Worm (Caenorhabditis elegans): ENCODE data around the gene nduv-2.

Gene nduv-2

ce11 chrV:13660115-13660514 is 34.7 kb upstream of the nduv-2 start (continued):
- TF ChIP-seq T26A5.8 (tag; optimal IDR thresholded peaks at IDR 0.05): no peak

DNA sequence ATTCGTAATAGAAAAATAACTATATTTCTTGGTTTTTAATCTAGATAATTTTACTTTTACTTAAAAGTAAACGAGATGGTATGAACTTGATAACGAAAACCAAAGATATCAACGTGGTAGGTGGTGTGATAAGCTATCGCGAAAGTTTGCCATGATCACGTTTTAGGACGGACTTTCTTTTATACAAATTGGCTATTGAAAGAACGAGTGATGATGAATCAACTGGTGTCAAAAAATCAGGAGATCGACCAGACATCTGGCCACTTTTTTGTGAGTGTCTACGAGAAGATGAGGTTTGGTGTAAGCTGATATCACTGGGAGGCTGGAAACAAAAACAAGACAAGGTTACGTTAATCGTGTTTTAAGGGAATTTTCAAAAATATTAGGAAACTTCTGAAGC is 33.9 kb upstream of the nduv-2 start:
- TF ChIP-seq tbp1 (GFP tag; optimal IDR thresholded peaks at IDR 0.05): peak; percentile 8
- TF ChIP-seq F23B12.7 (tag; optimal IDR thresholded peaks at IDR 0.05; ENCODE audit: insufficient read depth): no peak

DNA sequence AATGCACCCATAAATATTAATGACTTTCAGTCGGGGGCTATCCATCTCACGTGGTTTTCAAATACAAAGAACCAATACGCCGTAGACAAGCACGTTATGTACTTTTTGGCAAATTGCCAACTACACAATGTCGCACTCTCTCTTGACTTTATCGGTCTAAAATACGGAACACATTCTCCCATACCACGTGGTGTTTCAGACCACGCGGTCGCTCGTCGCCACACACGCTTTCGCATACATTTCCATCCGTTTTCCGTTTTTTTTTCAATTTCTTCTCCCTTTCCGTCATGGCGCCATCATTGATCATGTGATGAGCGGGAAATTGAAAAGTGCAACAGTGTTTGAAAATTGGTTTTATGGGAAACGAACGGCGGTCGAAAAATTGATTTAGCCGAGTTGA is 33.2 kb upstream of the nduv-2 start:
- TF ChIP-seq F49E8.2 (tag; optimal IDR thresholded peaks at IDR 0.05; ENCODE audit: insufficient read depth): no peak
- TF ChIP-seq efl-1 (GFP tag; optimal IDR thresholded peaks at IDR 0.05): no peak
- no peak for TF ChIP-seq snpc-4 (GFP tag; optimal IDR thresholded peaks at IDR 0.05)
- peak in 2 of 4 experiments; percentile 28 to 51 for TF ChIP-seq snpc-4 (tag; optimal IDR thresholded peaks at IDR 0.05)
- TF ChIP-seq T26A5.8 (tag; optimal IDR thresholded peaks at IDR 0.05): no peak
- no peak for TF ChIP-seq hsf-1 (GFP tag; IDR thresholded peaks at IDR 0.05)
- no peak for TF ChIP-seq nhr-179 (tag; optimal IDR thresholded peaks at IDR 0.05)
- TF ChIP-seq repo-1 (tag; optimal IDR thresholded peaks at IDR 0.05): peak; percentile 70
- TF ChIP-seq ztf-3 (GFP tag; optimal IDR thresholded peaks at IDR 0.05): peak; percentile 79
- TF ChIP-seq K11D2.4 (GFP tag; IDR thresholded peaks at IDR 0.05): peak; percentile 91
- no peak for TF ChIP-seq him-1 (tag; optimal IDR thresholded peaks at IDR 0.05)
- TF ChIP-seq dpff-1 (tag; optimal IDR thresholded peaks at IDR 0.05): no peak
- TF ChIP-seq C17E4.6 (GFP tag; IDR thresholded peaks at IDR 0.05): no peak
- peak; percentile 84 for TF ChIP-seq Y53G8AR.9 (GFP tag; conservative IDR thresholded peaks at IDR 0.05)
- no peak for TF ChIP-seq madf-3 (GFP tag; IDR thresholded peaks at IDR 0.05)
- peak; percentile 60 for TF ChIP-seq ama-1 (optimal IDR thresholded peaks at IDR 0.05)
- no peak for TF ChIP-seq ama-1 (GFP tag; optimal IDR thresholded peaks at IDR 0.05)
- TF ChIP-seq lin-35 (GFP tag; optimal IDR thresholded peaks at IDR 0.05): peak in 1 of 3 experiments; percentile 64
- TF ChIP-seq F33H1.4 (GFP tag; IDR thresholded peaks at IDR 0.05): peak; percentile 25
- no peak for TF ChIP-seq akir-1 (GFP tag; optimal IDR thresholded peaks at IDR 0.05)
- no peak for TF ChIP-seq zim-3 (tag; optimal IDR thresholded peaks at IDR 0.05)
- peak; percentile 66 for TF ChIP-seq lin-54 (GFP tag; optimal IDR thresholded peaks at IDR 0.05)
- peak; percentile 79 for TF ChIP-seq lin-26 (GFP tag; IDR thresholded peaks at IDR 0.05)
- peak; percentile 94 for TF ChIP-seq let-526 (GFP tag; IDR thresholded peaks at IDR 0.05)
- no peak for TF ChIP-seq bed-2 (GFP tag; IDR thresholded peaks at IDR 0.05)
- TF ChIP-seq mes-4 (tag; optimal IDR thresholded peaks at IDR 0.05): no peak
- peak; percentile 81; the same call in 1 of the 2 replicates for TF ChIP-seq lir-1 (GFP tag; conservative IDR thresholded peaks at IDR 0.05)
- TF ChIP-seq sea-2 (GFP tag; IDR thresholded peaks at IDR 0.05): no peak
- TF ChIP-seq ekl-4 (GFP tag; IDR thresholded peaks at IDR 0.05): peak; percentile 66
- no peak for TF ChIP-seq snpc-1.1 (tag; optimal IDR thresholded peaks at IDR 0.05; ENCODE audit: insufficient read depth)
- peak; percentile 92 for TF ChIP-seq lin-40 (tag; optimal IDR thresholded peaks at IDR 0.05)
- TF ChIP-seq K12H6.12 (tag; optimal IDR thresholded peaks at IDR 0.05): peak; percentile 84
- TF ChIP-seq snpc-1.3 (tag; optimal IDR thresholded peaks at IDR 0.05; ENCODE audit: insufficient read depth): no peak
- TF ChIP-seq ceh-27 (GFP tag; optimal IDR thresholded peaks at IDR 0.05): peak; percentile 18
- no peak for TF ChIP-seq rpc-1 (optimal IDR thresholded peaks at IDR 0.05)
- TF ChIP-seq rpc-1 (tag; optimal IDR thresholded peaks at IDR 0.05): no peak
- peak; percentile 96 for TF ChIP-seq ztf-22 (GFP tag; optimal IDR thresholded peaks at IDR 0.05)
- TF ChIP-seq tbp1 (GFP tag; optimal IDR thresholded peaks at IDR 0.05): peak; percentile 61
- peak; percentile 87 for TF ChIP-seq C06A6.2 (GFP tag; conservative IDR thresholded peaks at IDR 0.05)
- TF ChIP-seq rcor-1 (GFP tag; IDR thresholded peaks at IDR 0.05): peak; percentile 59
- no peak; the same call in none of the 2 replicates for TF ChIP-seq B0336.3 (GFP tag; IDR thresholded peaks at IDR 0.05)
- peak; percentile 58 for TF ChIP-seq F52B5.7 (tag; optimal IDR thresholded peaks at IDR 0.05)
- TF ChIP-seq aptf-2 (GFP tag; conservative IDR thresholded peaks at IDR 0.05): no peak
- peak; percentile 96 for TF ChIP-seq ztf-26 (tag; optimal IDR thresholded peaks at IDR 0.05)
- no peak for TF ChIP-seq F57A8.1 (GFP tag; optimal IDR thresholded peaks at IDR 0.05)

All from whole organism, young adult.